Worm (Caenorhabditis elegans): ENCODE results near the gene F54D12.7.

DNA sequence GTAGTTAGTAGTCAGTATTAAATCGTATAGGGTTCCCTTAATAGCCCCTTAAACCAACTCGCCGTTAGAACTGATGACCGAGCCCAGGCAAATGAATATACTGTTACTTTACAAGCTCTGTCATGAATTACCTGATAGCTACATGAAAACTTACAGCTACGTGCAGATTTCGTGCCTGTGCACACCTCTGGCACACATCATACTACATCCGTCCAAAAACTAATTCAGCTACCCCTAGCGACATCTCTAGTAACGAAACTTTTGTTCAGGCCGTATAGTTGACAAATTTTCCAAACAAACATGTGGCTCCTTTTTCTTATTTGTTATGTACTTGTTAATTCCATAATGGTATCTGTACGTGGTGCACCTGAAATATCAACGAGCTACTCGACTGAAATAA lies 14.9 kb upstream of the F54D12.7 start, which contains the start of gene F54D12.1:
- TF ChIP-seq ama-1 (optimal IDR thresholded peaks at IDR 0.05) (no peak), nhr-76 (tag; optimal IDR thresholded peaks at IDR 0.05) (no peak)

Data from whole organism, L3 larva.